Fruit fly (Drosophila melanogaster) S2 (cell line): Measurements from ENCODE around the gene CG31262.

Experiments used
- CG8478 ChIP-seq: fragments of >200 bp; optimal IDR thresholded peaks from 2 replicates; lab custom pipeline; 2018
- CTCF ChIP-seq, 2 experiments: fragments of >200 bp; optimal IDR thresholded peaks; 2 replicates each; lab custom pipeline; 2018

DNA sequence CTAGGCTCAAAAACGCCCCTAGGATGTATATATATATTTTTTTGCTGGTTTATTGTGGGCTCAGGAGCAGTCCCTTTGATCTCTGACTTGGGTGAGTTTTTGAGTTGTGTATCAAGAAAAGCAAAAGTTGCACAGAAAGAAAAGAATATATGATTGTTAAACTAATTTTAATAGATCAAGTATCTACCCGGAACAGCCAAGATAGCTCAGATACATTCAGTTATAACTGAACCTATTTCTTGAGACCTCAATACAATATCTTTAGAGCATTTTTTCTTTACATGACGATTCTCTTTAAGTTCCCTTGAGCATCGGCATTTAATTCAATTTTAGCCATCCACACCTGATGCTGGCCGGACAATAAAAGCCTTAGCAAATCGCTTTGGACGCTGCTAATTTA, 29.2 kb downstream of the CG31262 start:
- TF ChIP-seq CG8478 (lab: Kevin White, UChicago) (no peak), CTCF (optimal IDR thresholded peaks at IDR 0.05; lab: Kevin White, UChicago) (no peak)
